Fruit fly (Drosophila melanogaster) whole organism, embryonic: ENCODE data around the gene CG1172.

Source experiments
- Antp ChIP-seq: fragments of 200-800 bp; sonication (Bioruptor generic); optimal IDR thresholded peaks from 3 replicates; lab custom pipeline; 2016; ENCODE audit warnings: missing biosample characterization, missing genetic modification characterization
- Atf-2 ChIP-seq: fragments of 200-800 bp; sonication (Bioruptor generic); optimal IDR thresholded peaks from 2 replicates; lab custom pipeline; 2016; ENCODE audit warnings: missing biosample characterization, missing genetic modification characterization
- Atf3 ChIP-seq: fragments of 200-800 bp; sonication (Bioruptor generic); optimal IDR thresholded peaks from 3 replicates; lab custom pipeline; 2016; ENCODE audit warnings: missing biosample characterization, missing genetic modification characterization
- Awh ChIP-seq: fragments of 200-800 bp; sonication (Bioruptor generic); IDR thresholded peaks from 2 replicates; pipeline ENCODE4, ENCODE4 v1.3.6; 2022; ENCODE audit warnings: missing biosample characterization, missing genetic modification characterization
- CG11093 ChIP-seq: fragments of 200-800 bp; sonication (Bioruptor generic); IDR thresholded peaks from 3 replicates; pipeline ENCODE4 v1.3.6; 2022; ENCODE audit warnings: missing biosample characterization, missing genetic modification characterization
- CG11398 ChIP-seq: fragments of 200-800 bp; sonication (Bioruptor generic); optimal IDR thresholded peaks from 2 replicates; lab custom pipeline; 2016; ENCODE audit warnings: missing biosample characterization, missing genetic modification characterization
- CG13424 ChIP-seq: fragments of 200-800 bp; sonication (Bioruptor generic); optimal IDR thresholded peaks from 2 replicates; lab custom pipeline; 2019; ENCODE audit warnings: missing biosample characterization, mild to moderate bottlenecking, missing genetic modification characterization, moderate library complexity
- CG14014 ChIP-seq: fragments of 200-800 bp; sonication (Bioruptor generic); IDR thresholded peaks from 2 replicates; pipeline ENCODE4 v1.3.6; 2022; ENCODE audit warnings: missing biosample characterization, missing genetic modification characterization
- CG14710 ChIP-seq: fragments of 200-800 bp; sonication (Bioruptor generic); optimal IDR thresholded peaks from 3 replicates; lab custom pipeline; 2019; ENCODE audit warnings: missing biosample characterization, mild to moderate bottlenecking, missing genetic modification characterization, moderate library complexity
- CG15514 ChIP-seq: fragments of 200-800 bp; sonication (Bioruptor generic); optimal IDR thresholded peaks from 3 replicates; lab custom pipeline; 2017; ENCODE audit warnings: missing biosample characterization, missing genetic modification characterization, mild to moderate bottlenecking, moderate library complexity, missing genetic modification reagents
- CG1603 ChIP-seq: fragments of 200-800 bp; sonication (Bioruptor generic); optimal IDR thresholded peaks from 2 replicates; lab custom pipeline; 2019; ENCODE audit warnings: missing biosample characterization, mild to moderate bottlenecking, missing genetic modification characterization, moderate library complexity
- CG1832 ChIP-seq: fragments of 200-800 bp; sonication (Bioruptor generic); optimal IDR thresholded peaks from 2 replicates; lab custom pipeline; 2017; ENCODE audit warnings: missing biosample characterization, mild to moderate bottlenecking, missing genetic modification characterization, inconsistent platforms
- CG2678 ChIP-seq: fragments of 200-800 bp; sonication (Bioruptor generic); optimal IDR thresholded peaks from 3 replicates; lab custom pipeline; 2019; ENCODE audit warnings: missing biosample characterization, mild to moderate bottlenecking, missing genetic modification characterization, moderate library complexity
- CG2712 ChIP-seq: fragments of 200-800 bp; optimal IDR thresholded peaks from 3 replicates; lab custom pipeline; 2019; ENCODE audit warnings: missing biosample characterization, mild to moderate bottlenecking, missing genetic modification characterization, moderate library complexity
- CG32532 ChIP-seq: fragments of 200-800 bp; sonication (Bioruptor generic); IDR thresholded peaks from 2 replicates; pipeline ENCODE4 v1.3.6; 2022; ENCODE audit warnings: missing biosample characterization, missing genetic modification characterization
- CG32767 ChIP-seq: fragments of 200-800 bp; sonication (Bioruptor generic); IDR thresholded peaks from 2 replicates; pipeline ENCODE4 v1.3.6; 2022; ENCODE audit warnings: missing biosample characterization, missing genetic modification characterization
- CG43689 ChIP-seq: fragments of 200-800 bp; sonication (Bioruptor generic); IDR thresholded peaks from 2 replicates; pipeline ENCODE4 v1.3.6; 2022; ENCODE audit warnings: missing biosample characterization, missing genetic modification characterization
- CG4617 ChIP-seq: fragments of 200-800 bp; sonication (Bioruptor generic); optimal IDR thresholded peaks from 3 replicates; lab custom pipeline; 2016; ENCODE audit warnings: missing biosample characterization, missing genetic modification characterization, borderline replicate concordance
- CG4820 ChIP-seq: fragments of 200-800 bp; sonication (Bioruptor generic); optimal IDR thresholded peaks from 3 replicates; lab custom pipeline; 2016; ENCODE audit warnings: missing biosample characterization, missing genetic modification characterization
- CG6254 ChIP-seq: fragments of 200-800 bp; sonication (Bioruptor generic); optimal IDR thresholded peaks from 3 replicates; lab custom pipeline; 2017; ENCODE audit warnings: mild to moderate bottlenecking, missing biosample characterization, missing genetic modification reagents, missing genetic modification characterization
- CG6272 ChIP-seq: fragments of 200-800 bp; sonication (Bioruptor generic); IDR thresholded peaks from 2 replicates; pipeline ENCODE4 v1.3.6; 2022; ENCODE audit warnings: missing biosample characterization, missing genetic modification characterization
- CG7786 ChIP-seq: fragments of 200-800 bp; sonication (Bioruptor generic); optimal IDR thresholded peaks from 2 replicates; lab custom pipeline; 2016; ENCODE audit warnings: missing biosample characterization, missing genetic modification characterization
- CG7987 ChIP-seq: fragments of 200-800 bp; sonication (Bioruptor generic); optimal IDR thresholded peaks from 2 replicates; lab custom pipeline; 2018; ENCODE audit warnings: missing biosample characterization, mild to moderate bottlenecking, missing genetic modification characterization, moderate library complexity
- CrebB ChIP-seq: fragments of 200-800 bp; sonication (Bioruptor generic); optimal IDR thresholded peaks from 3 replicates; lab custom pipeline; 2018; ENCODE audit warnings: missing biosample characterization, mild to moderate bottlenecking, missing genetic modification characterization
- Dek ChIP-seq: fragments of 200-800 bp; sonication (Bioruptor generic); optimal IDR thresholded peaks from 3 replicates; lab custom pipeline; 2019; ENCODE audit warnings: missing biosample characterization, mild to moderate bottlenecking, missing genetic modification characterization, moderate library complexity
- Ets65A ChIP-seq: fragments of 200-800 bp; sonication (Bioruptor generic); peaks from one replicate; lab custom pipeline; 2016; ENCODE audit warnings: missing biosample characterization, missing genetic modification characterization
- HLHmδ ChIP-seq: fragments of 200-800 bp; sonication (Bioruptor generic); optimal IDR thresholded peaks from 2 replicates; lab custom pipeline; 2018; ENCODE audit warnings: missing biosample characterization, mild to moderate bottlenecking, missing genetic modification characterization, moderate library complexity
- Myb ChIP-seq: fragments of 200-800 bp; sonication (Bioruptor generic); optimal IDR thresholded peaks from 2 replicates; lab custom pipeline; 2016; ENCODE audit warnings: missing biosample characterization, missing genetic modification characterization
- NC2α ChIP-seq: fragments of 200-800 bp; sonication (Bioruptor generic); optimal IDR thresholded peaks from 2 replicates; lab custom pipeline; 2016; ENCODE audit warnings: missing biosample characterization, missing genetic modification characterization
- Nf-YB ChIP-seq: fragments of 200-800 bp; sonication (Bioruptor generic); optimal IDR thresholded peaks from 3 replicates; lab custom pipeline; 2019; ENCODE audit warnings: missing biosample characterization, mild to moderate bottlenecking, missing genetic modification characterization, moderate library complexity
- Sry-β ChIP-seq: fragments of 200-800 bp; sonication (Bioruptor generic); optimal IDR thresholded peaks from 2 replicates; lab custom pipeline; 2018; ENCODE audit warnings: missing biosample characterization, mild to moderate bottlenecking, missing genetic modification characterization, moderate library complexity
- Usf ChIP-seq: fragments of 200-800 bp; sonication (Bioruptor generic); optimal IDR thresholded peaks from 2 replicates; lab custom pipeline; 2017; ENCODE audit warnings: missing genotype, missing biosample characterization, missing genetic modification characterization
- bbx ChIP-seq: fragments of 200-800 bp; sonication (Bioruptor generic); IDR thresholded peaks from 2 replicates; pipeline ENCODE4 v1.3.6; 2022; ENCODE audit warnings: missing biosample characterization, missing genetic modification characterization; ENCODE audit not compliant: partially characterized antibody
- chif ChIP-seq, 2 experiments: fragments of 200-800 bp; sonication (Bioruptor generic); optimal IDR thresholded peaks; 3 replicates each; lab custom pipeline; 2016; ENCODE audit warnings: missing biosample characterization in 2 of 2, missing genetic modification characterization in 2 of 2
- corto ChIP-seq: fragments of 200-800 bp; sonication (Bioruptor generic); optimal IDR thresholded peaks from 2 replicates; lab custom pipeline; 2016; ENCODE audit warnings: missing biosample characterization, mild to moderate bottlenecking, missing genetic modification characterization, moderate library complexity
- dm ChIP-seq: fragments of 200-800 bp; sonication (Bioruptor generic); optimal IDR thresholded peaks from 3 replicates; lab custom pipeline; 2016; ENCODE audit warnings: missing biosample characterization, missing genetic modification characterization
- dmrt99B ChIP-seq: fragments of 200-800 bp; sonication (Bioruptor generic); optimal IDR thresholded peaks from 2 replicates; lab custom pipeline; 2018; ENCODE audit warnings: missing biosample characterization, mild to moderate bottlenecking, missing genetic modification characterization, moderate library complexity
- eve ChIP-seq, 2 experiments: fragments of >200 bp; optimal IDR thresholded peaks; 2 replicates each; lab custom pipeline; 2017; ENCODE audit warnings: missing biosample characterization in 2 of 2, missing genetic modification characterization in 2 of 2
- gem ChIP-seq: fragments of 200-800 bp; sonication (Bioruptor generic); optimal IDR thresholded peaks from 2 replicates; lab custom pipeline; 2019; ENCODE audit warnings: missing biosample characterization, mild to moderate bottlenecking, missing genetic modification characterization, moderate library complexity
- gt ChIP-seq: fragments of 200-800 bp; sonication (Bioruptor generic); IDR thresholded peaks from 2 replicates; pipeline ENCODE4 v1.3.6; 2022; ENCODE audit warnings: missing biosample characterization, missing genetic modification characterization
- kni ChIP-seq: fragments of 200-800 bp; sonication (Bioruptor generic); optimal IDR thresholded peaks from 3 replicates; lab custom pipeline; 2017; ENCODE audit warnings: mild to moderate bottlenecking, missing biosample characterization, missing genetic modification reagents, missing genetic modification characterization
- lola ChIP-seq, 3 experiments: fragments of >200 bp in 2 of 3; fragments of 200-800 bp in 1 of 3; sonication (Bioruptor generic) in 1 of 3; optimal IDR thresholded peaks; 2 replicates each; lab custom pipeline; 2017 to 2019; ENCODE audit warnings: missing biosample characterization in 3 of 3, missing genetic modification characterization in 3 of 3, mild to moderate bottlenecking in 1 of 3, moderate library complexity in 1 of 3
- luna ChIP-seq: fragments of 200-800 bp; sonication (Bioruptor generic); optimal IDR thresholded peaks from 2 replicates; lab custom pipeline; 2016; ENCODE audit warnings: missing biosample characterization, missing genetic modification characterization
- nerfin-2 ChIP-seq: fragments of 200-800 bp; sonication (Bioruptor generic); IDR thresholded peaks from 2 replicates; pipeline ENCODE4 v1.3.6; 2022; ENCODE audit warnings: missing biosample characterization, missing genetic modification characterization; ENCODE audit not compliant: partially characterized antibody
- odd ChIP-seq: fragments of 200-800 bp; sonication (Bioruptor generic); optimal IDR thresholded peaks from 2 replicates; lab custom pipeline; 2017; ENCODE audit warnings: missing biosample characterization, mild to moderate bottlenecking, missing genetic modification characterization
- pb ChIP-seq: fragments of 200-800 bp; sonication (Bioruptor generic); optimal IDR thresholded peaks from 3 replicates; lab custom pipeline; 2016; ENCODE audit warnings: missing biosample characterization, missing genetic modification characterization
- pita ChIP-seq: fragments of 200-800 bp; sonication (Bioruptor generic); optimal IDR thresholded peaks from 2 replicates; lab custom pipeline; 2017; ENCODE audit warnings: missing biosample characterization, mild to moderate bottlenecking, missing genetic modification characterization
- sd ChIP-seq: fragments of 200-800 bp; sonication (Bioruptor generic); optimal IDR thresholded peaks from 3 replicates; lab custom pipeline; 2018; ENCODE audit warnings: missing biosample characterization, mild to moderate bottlenecking, missing genetic modification characterization, moderate library complexity
- sna ChIP-seq: fragments of 200-800 bp; sonication (Bioruptor generic); IDR thresholded peaks from 2 replicates; pipeline ENCODE4 v1.3.6; 2022; ENCODE audit warnings: missing biosample characterization, missing genetic modification characterization; ENCODE audit not compliant: partially characterized antibody
- tgo ChIP-seq: fragments of 200-800 bp; sonication (Bioruptor generic); IDR thresholded peaks from 3 replicates; pipeline ENCODE4 v1.3.6; 2022; ENCODE audit warnings: missing biosample characterization, missing genetic modification characterization
- zen ChIP-seq: fragments of 200-800 bp; sonication (Bioruptor generic); optimal IDR thresholded peaks from 3 replicates; lab custom pipeline; 2018; ENCODE audit warnings: missing biosample characterization, mild to moderate bottlenecking, missing genetic modification characterization, moderate library complexity

Gene CG1172

dm6 chr3R:5357935-5358414 is 35.7 kb upstream of the CG1172 start, which contains the start of gene Prosbeta7 (continued):
- TF ChIP-seq NC2α (GFP tag; lab: Kevin White, UChicago) (no peak), Antp (GFP tag; lab: Kevin White, UChicago) (no peak), CG1603 (tag; lab: Kevin White, UChicago) (peak; percentile 68), CG2712 (tag; lab: Kevin White, UChicago) (peak; percentile 26), Ets65A (GFP tag; lab: Kevin White, UChicago) (no peak), CG6254 (no peak), kni (GFP tag; lab: Kevin White, UChicago) (no peak), sd (tag; lab: Kevin White, UChicago) (peak; percentile 35), odd (GFP tag; lab: Kevin White, UChicago) (no peak), CG1832 (GFP tag; lab: Kevin White, UChicago) (no peak), Sry-β (no peak), CG2678 (tag; lab: Kevin White, UChicago) (no peak), gt (GFP tag; lab: Robert Waterston, UW) (no peak), CG11093 (GFP tag; lab: Robert Waterston, UW) (no peak), Dek (tag; lab: Kevin White, UChicago) (no peak), gem (tag; lab: Kevin White, UChicago) (no peak), bbx (GFP tag; lab: Robert Waterston, UW) (peak; percentile 74), Atf-2 (no peak), CG7786 (no peak), Awh (GFP tag; lab: Robert Waterston, UW) (no peak), luna (GFP tag; lab: Kevin White, UChicago) (no peak), tgo (no peak), pb (no peak), CG14710 (tag; lab: Kevin White, UChicago) (peak; percentile 37), dmrt99B (tag; lab: Kevin White, UChicago) (no peak), CG6272 (no peak), CG15514 (GFP tag; lab: Kevin White, UChicago) (peak; percentile 97), CG4617 (peak; percentile 68), CG7987 (GFP tag; lab: Kevin White, UChicago) (no peak), CG32767 (GFP tag; lab: Robert Waterston, UW) (no peak), pita (no peak), Usf (GFP tag; lab: Kevin White, UChicago) (no peak), corto (no peak), CG13424 (tag; lab: Kevin White, UChicago) (no peak), dm (GFP tag; lab: Kevin White, UChicago) (peak; percentile 17), CG32532 (GFP tag; lab: Robert Waterston, UW) (no peak), sna (GFP tag; lab: Robert Waterston, UW) (peak; percentile 84), CG14014 (GFP tag; lab: Robert Waterston, UW) (no peak), Atf3 (GFP tag; lab: Kevin White, UChicago) (no peak), CG43689 (no peak), eve (GFP tag; optimal IDR thresholded peaks at IDR 0.05; lab: Kevin White, UChicago) (no peak), CG4820 (no peak), CG11398 (GFP tag; lab: Kevin White, UChicago) (no peak), zen (no peak), CrebB (tag; lab: Kevin White, UChicago) (no peak), Nf-YB (GFP tag; lab: Kevin White, UChicago) (no peak), nerfin-2 (0 out of 2 replicates have a peak, but pooled peaks have one; percentile 30), chif (GFP tag; optimal IDR thresholded peaks at IDR 0.05; lab: Kevin White, UChicago) (no peak), Myb (GFP tag; lab: Kevin White, UChicago) (peak; percentile 34), HLHmδ (no peak), lola (GFP tag; optimal IDR thresholded peaks at IDR 0.05; lab: Kevin White, UChicago) (no peak)
